Worm (Caenorhabditis elegans) whole organism, L4 larva: ENCODE measurements around the gene asah-2.

ENCODE experiments used
- F10B5.3 ChIP-seq: sonication (generic microtip); optimal IDR thresholded peaks from 2 replicates; lab custom pipeline; 2016; ENCODE audit warnings: mild to moderate bottlenecking, missing genetic modification characterization, missing compliant biosample characterization
- F37D6.2 ChIP-seq: sonication (generic microtip); optimal IDR thresholded peaks from 2 replicates; lab custom pipeline; 2016; ENCODE audit warnings: mild to moderate bottlenecking, missing genetic modification characterization, missing compliant biosample characterization
- T26A8.4 ChIP-seq: fragments of 200-800 bp; sonication (Bioruptor generic); IDR thresholded peaks from 2 replicates; pipeline ENCODE4 v1.3.6; 2022; ENCODE audit warnings: missing genetic modification characterization, missing compliant biosample characterization
- Y5F2A.4 ChIP-seq: fragments of 200-800 bp; sonication (Bioruptor generic); optimal IDR thresholded peaks from 2 replicates; lab custom pipeline; 2018; ENCODE audit warnings: mild to moderate bottlenecking, missing genetic modification characterization, missing compliant biosample characterization
- ZK337.2 ChIP-seq: fragments of 200-800 bp; sonication (Bioruptor generic); IDR thresholded peaks from 2 replicates; pipeline ENCODE4 v1.3.6; 2022; ENCODE audit warnings: missing genetic modification reagents, missing genetic modification characterization, missing compliant biosample characterization
- aha-1 ChIP-seq: fragments of 150-350 bp; peaks from one replicate; lab custom pipeline; 2014; ENCODE audit warnings: missing biosample characterization, missing genetic modification characterization
- ceh-20 ChIP-seq: fragments of 200-800 bp; sonication (Bioruptor generic); IDR thresholded peaks from 2 replicates; pipeline ENCODE4 v1.3.6; 2022; ENCODE audit warnings: missing genetic modification reagents, missing genetic modification characterization, missing compliant biosample characterization
- ces-1 ChIP-seq: fragments of 150-350 bp; sonication (generic microtip); optimal IDR thresholded peaks from 4 replicates; lab custom pipeline; 2014; ENCODE audit warnings: missing biosample characterization, missing genetic modification reagents, missing genetic modification characterization
- daf-16 ChIP-seq, 3 experiments: sonication (generic microtip); optimal IDR thresholded peaks; 2 replicates each; lab custom pipeline; 2016 to 2017; ENCODE audit warnings: missing genetic modification characterization in 3 of 3, missing genetic modification reagents in 3 of 3, mild to moderate bottlenecking in 2 of 3, missing compliant biosample characterization in 2 of 3, missing biosample characterization in 1 of 3, moderate library complexity in 1 of 3
- daf-19 ChIP-seq: fragments of 200-800 bp; sonication (Bioruptor generic); conservative IDR thresholded peaks from 2 replicates; pipeline ENCODE4 v1.3.6; 2022; ENCODE audit warnings: missing genetic modification characterization, missing compliant biosample characterization
- dmd-8 ChIP-seq: fragments of 200-800 bp; sonication (Bioruptor generic); IDR thresholded peaks from 2 replicates; pipeline ENCODE4 v1.3.6; 2022; ENCODE audit warnings: missing genetic modification characterization, missing compliant biosample characterization
- egl-27 ChIP-seq: sonication (generic microtip); optimal IDR thresholded peaks from 3 replicates; lab custom pipeline; 2017; ENCODE audit warnings: missing biosample characterization, missing genetic modification reagents, missing genetic modification characterization
- hif-1 ChIP-seq, 2 experiments: sonication (generic microtip); optimal IDR thresholded peaks; 2 replicates each; lab custom pipeline; 2016 to 2017; ENCODE audit warnings: missing compliant biosample characterization in 2 of 2, missing genetic modification characterization in 2 of 2, missing genetic modification reagents in 2 of 2, missing genotype in 2 of 2, mild to moderate bottlenecking in 1 of 2
- hlh-30 ChIP-seq: sonication (generic microtip); optimal IDR thresholded peaks from 2 replicates; lab custom pipeline; 2017; ENCODE audit warnings: antibody characterized with exemption, mild to moderate bottlenecking, missing genetic modification characterization, missing compliant biosample characterization; ENCODE audit not compliant: insufficient read depth
- jun-1 ChIP-seq: fragments of 150-350 bp; optimal IDR thresholded peaks from 2 replicates; lab custom pipeline; 2014; ENCODE audit warnings: missing biosample characterization, missing genetic modification reagents, missing genetic modification characterization
- lir-3 ChIP-seq: sonication (generic microtip); optimal IDR thresholded peaks from 2 replicates; lab custom pipeline; 2016; ENCODE audit warnings: mild to moderate bottlenecking, missing genetic modification characterization, missing compliant biosample characterization
- madf-9 ChIP-seq: fragments of 200-800 bp; sonication (Bioruptor generic); conservative IDR thresholded peaks from 2 replicates; pipeline ENCODE4 v1.3.6; 2022; ENCODE audit warnings: missing genetic modification reagents, missing genetic modification characterization, missing compliant biosample characterization
- mes-2 ChIP-seq: sonication (generic microtip); optimal IDR thresholded peaks from 2 replicates; lab custom pipeline; 2016; ENCODE audit warnings: missing genotype, mild to moderate bottlenecking, missing genetic modification characterization, missing compliant biosample characterization; ENCODE audit not compliant: poor library complexity, severe bottlenecking
- mxl-3 ChIP-seq: fragments of 200-800 bp; sonication (Bioruptor generic); optimal IDR thresholded peaks from 2 replicates; lab custom pipeline; 2018; ENCODE audit warnings: mild to moderate bottlenecking, missing genetic modification characterization, missing compliant biosample characterization
- nhr-102 ChIP-seq: sonication (generic microtip); optimal IDR thresholded peaks from 2 replicates; lab custom pipeline; 2016; ENCODE audit warnings: mild to moderate bottlenecking, missing genetic modification characterization, moderate library complexity, missing compliant biosample characterization
- nhr-11 ChIP-seq: fragments of 150-350 bp; optimal IDR thresholded peaks from 2 replicates; lab custom pipeline; 2014; ENCODE audit warnings: missing biosample characterization, missing genetic modification characterization
- nhr-28 ChIP-seq: fragments of 150-350 bp; optimal IDR thresholded peaks from 2 replicates; lab custom pipeline; 2014; ENCODE audit warnings: missing biosample characterization, missing genetic modification characterization
- nhr-41 ChIP-seq: fragments of 200-800 bp; sonication (Bioruptor generic); IDR thresholded peaks from 2 replicates; pipeline ENCODE4 v1.3.6; 2022; ENCODE audit warnings: missing genetic modification reagents, missing genetic modification characterization, missing compliant biosample characterization
- nhr-48 ChIP-seq: sonication (generic microtip); optimal IDR thresholded peaks from 2 replicates; lab custom pipeline; 2016; ENCODE audit warnings: mild to moderate bottlenecking, missing genetic modification characterization, missing compliant biosample characterization
- nhr-6 ChIP-seq: fragments of 150-350 bp; optimal IDR thresholded peaks from 2 replicates; lab custom pipeline; 2014; ENCODE audit warnings: missing biosample characterization, missing genetic modification characterization
- nhr-76 ChIP-seq: fragments of 150-350 bp; optimal IDR thresholded peaks from 2 replicates; lab custom pipeline; 2014; ENCODE audit warnings: missing biosample characterization, missing genetic modification characterization
- nhr-77 ChIP-seq: fragments of 150-350 bp; optimal IDR thresholded peaks from 2 replicates; lab custom pipeline; 2014; ENCODE audit warnings: missing biosample characterization, missing genetic modification characterization
- php-3 ChIP-seq: fragments of 200-800 bp; sonication (Bioruptor generic); IDR thresholded peaks from 2 replicates; pipeline ENCODE4 v1.3.6; 2022; ENCODE audit warnings: missing genetic modification reagents, missing genetic modification characterization, missing compliant biosample characterization
- pqm-1 ChIP-seq: sonication (generic microtip); optimal IDR thresholded peaks from 2 replicates; lab custom pipeline; 2017; ENCODE audit warnings: missing biosample characterization, missing genetic modification characterization
- saeg-2 ChIP-seq: fragments of 200-800 bp; sonication (Bioruptor generic); IDR thresholded peaks from 2 replicates; pipeline ENCODE4 v1.3.6; 2022; ENCODE audit warnings: missing genetic modification reagents, missing genetic modification characterization, missing compliant biosample characterization
- set-16 ChIP-seq: fragments of 200-800 bp; sonication (Bioruptor generic); IDR thresholded peaks from 2 replicates; pipeline ENCODE4 v1.3.6; 2022; ENCODE audit warnings: missing genetic modification reagents, missing genetic modification characterization, missing compliant biosample characterization
- snpc-4 ChIP-seq: fragments of 150-350 bp; optimal IDR thresholded peaks from 2 replicates; lab custom pipeline; 2014; ENCODE audit warnings: missing biosample characterization, missing genetic modification characterization
- unc-62 ChIP-seq, 3 experiments: fragments of 150-350 bp in 1 of 3; sonication (generic microtip); optimal IDR thresholded peaks in 2 of 3; peaks in 1 of 3; 1 replicate in 1 of 3; 2 replicates in 2 of 3; lab custom pipeline; 2014 to 2017; ENCODE audit warnings: missing biosample characterization in 3 of 3, missing genetic modification characterization in 3 of 3, missing genetic modification reagents in 3 of 3, missing genotype in 1 of 3
- zip-2 ChIP-seq: fragments of 150-350 bp; optimal IDR thresholded peaks from 2 replicates; lab custom pipeline; 2014; ENCODE audit warnings: missing biosample characterization, missing genetic modification characterization
- ztf-11 ChIP-seq: fragments of 150-350 bp; optimal IDR thresholded peaks from 2 replicates; lab custom pipeline; 2014; ENCODE audit warnings: missing biosample characterization, missing genetic modification characterization
- ztf-7 ChIP-seq: fragments of 150-350 bp; optimal IDR thresholded peaks from 2 replicates; lab custom pipeline; 2014; ENCODE audit warnings: missing biosample characterization, missing genetic modification characterization

asah-2 gene

DNA sequence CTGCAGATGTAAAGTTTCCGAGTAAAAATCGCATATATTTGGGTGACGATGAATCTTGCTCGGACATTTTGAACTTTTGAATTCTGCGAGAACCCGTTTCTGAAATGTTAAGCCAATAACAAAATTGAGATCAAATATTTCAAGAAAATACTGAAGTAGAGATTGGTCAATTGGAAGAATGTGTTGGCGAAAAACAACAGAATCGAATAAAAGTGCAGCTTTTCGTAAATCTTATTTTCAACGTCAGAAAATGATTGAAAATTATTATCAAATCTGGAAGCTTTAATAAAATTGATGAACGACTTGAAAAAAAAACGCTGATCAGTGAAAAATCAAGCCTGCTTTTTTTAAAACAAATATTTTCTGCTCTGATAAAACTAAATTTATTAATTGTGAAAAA is 12.0 kb upstream of the asah-2 start, which contains the start of gene F27E5.8:
Gene F27E5.8 (minus strand): TSS at position 101 of the 400 bp plus-strand sequence.
- TF ChIP-seq mxl-3 (GFP tag; lab: Kevin White, UChicago) = no peak
- TF ChIP-seq dmd-8 (GFP tag; lab: Robert Waterston, UW) = no peak
- no peak for TF ChIP-seq daf-16 (GFP tag; optimal IDR thresholded peaks at IDR 0.05; lab: Kevin White, UChicago)
- TF ChIP-seq daf-16 (tag; optimal IDR thresholded peaks at IDR 0.05; lab: Kevin White, UChicago) = no peak

DNA sequence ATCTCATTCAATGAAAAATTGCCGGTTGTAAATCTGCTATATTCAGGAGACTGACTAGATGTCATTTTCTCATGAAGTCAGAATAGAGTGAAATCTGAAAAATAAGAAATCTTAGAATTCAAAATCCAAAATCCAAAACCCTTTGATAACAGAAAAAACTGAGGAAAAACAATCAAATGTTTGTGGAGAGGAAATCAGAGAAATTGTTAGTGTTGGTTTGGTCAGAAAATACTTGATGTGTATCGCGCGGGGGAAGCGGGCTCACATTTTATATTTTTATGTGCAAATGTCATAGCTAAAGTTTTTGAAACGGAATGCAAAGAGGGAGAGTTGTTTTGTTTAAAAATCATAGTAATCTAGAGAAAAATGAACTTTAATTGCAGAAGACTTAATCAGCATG is 7.6 kb upstream of the asah-2 start, which contains the start of gene F27E5.5:
Gene F27E5.5 (minus strand): TSS at position 101 of the 400 bp plus-strand sequence.
- TF ChIP-seq ZK337.2 (GFP tag; lab: Robert Waterston, UW) (no peak), set-16 (no peak), nhr-6 (tag; lab: Kevin White, UChicago) (no peak), nhr-102 (no peak), jun-1 (tag; lab: Kevin White, UChicago) (no peak), mes-2 (tag; lab: Kevin White, UChicago) (no peak), nhr-28 (tag; lab: Kevin White, UChicago) (no peak), ces-1 (GFP tag; lab: Kevin White, UChicago) (no peak), F10B5.3 (no peak), snpc-4 (tag; lab: Kevin White, UChicago) (no peak), daf-19 (no peak)

DNA sequence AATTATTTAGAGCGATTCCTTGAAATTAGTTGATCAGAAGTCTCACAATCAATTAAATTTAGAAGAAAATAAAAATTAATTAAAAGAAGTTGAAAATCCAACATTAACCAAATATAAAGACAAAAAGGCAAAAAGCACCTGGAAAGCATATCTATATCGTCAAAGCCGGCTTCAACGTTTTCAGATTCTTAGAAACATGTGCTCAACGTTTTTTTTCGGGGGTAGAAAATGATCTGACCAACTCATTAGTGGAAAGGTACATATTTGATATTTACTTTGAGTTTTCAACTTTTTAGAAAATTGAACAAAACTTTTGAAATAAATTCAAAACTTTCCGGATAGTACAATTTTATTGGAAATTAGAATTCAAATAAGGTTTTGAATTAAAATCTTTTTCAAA is 6.6 kb upstream of the asah-2 start:
- TF ChIP-seq nhr-11 (tag; lab: Kevin White, UChicago) (peak; percentile 26), ztf-7 (tag; lab: Kevin White, UChicago) (no peak), hif-1 (tag; optimal IDR thresholded peaks at IDR 0.05; lab: Kevin White, UChicago) (no peak), aha-1 (peak; percentile 76), snpc-4 (tag; lab: Kevin White, UChicago) (no peak)
- TF ChIP-seq, all 104 proteins: peak for 2

DNA sequence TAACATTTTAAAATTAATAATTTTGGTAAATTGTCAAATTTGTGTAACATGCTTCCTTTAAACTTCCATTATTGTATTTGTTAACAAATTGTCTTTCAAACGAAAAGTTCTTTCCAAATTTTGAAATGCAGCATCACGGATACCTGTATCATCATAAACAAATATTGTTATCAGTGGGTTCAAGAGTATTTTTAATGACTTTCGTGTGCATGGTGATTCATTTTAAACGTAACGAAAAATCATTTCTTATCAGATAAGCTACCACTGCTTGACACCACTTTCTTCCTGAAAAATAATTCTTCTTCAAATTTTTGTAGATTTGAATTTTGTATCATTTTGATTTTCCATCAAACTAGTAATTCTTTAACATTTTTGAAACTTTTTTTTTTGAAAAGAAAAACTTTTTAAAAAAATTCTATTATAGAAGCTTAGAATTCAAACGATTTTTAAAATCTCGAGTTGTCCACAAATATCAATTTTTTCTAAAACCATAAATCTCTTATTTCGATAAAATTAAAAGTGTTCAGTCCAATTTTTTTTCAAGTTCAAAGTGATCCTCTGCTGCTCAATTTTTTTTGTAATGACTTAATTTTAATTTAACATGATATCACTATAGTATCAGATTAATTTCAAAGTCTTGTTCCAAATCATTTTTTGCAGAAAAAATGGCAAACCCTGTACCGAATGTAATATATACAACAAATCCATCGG is 5.0 kb upstream of the asah-2 start, which contains the start of gene F27E5.9:
Gene F27E5.9 (plus strand): TSS at position 661 of the 711 bp plus-strand sequence.
- no peak for TF ChIP-seq daf-16 (GFP tag; optimal IDR thresholded peaks at IDR 0.05; lab: Kevin White, UChicago)
- peak; percentile 85 for TF ChIP-seq daf-16 (tag; optimal IDR thresholded peaks at IDR 0.05; lab: Kevin White, UChicago)
- peak; percentile 52 for TF ChIP-seq nhr-77 (tag; lab: Kevin White, UChicago)
- TF ChIP-seq saeg-2 = no peak
- TF ChIP-seq pqm-1 (tag; lab: Kevin White, UChicago) = peak; percentile 99
- peak; percentile 30 for TF ChIP-seq ztf-7 (tag; lab: Kevin White, UChicago)
- TF ChIP-seq lir-3 = no peak
- TF ChIP-seq nhr-41 (GFP tag; lab: Robert Waterston, UW) = peak; percentile 56; the same call in 1 of the 2 replicates
- TF ChIP-seq nhr-28 (tag; lab: Kevin White, UChicago) = peak; percentile 85
- TF ChIP-seq ZK337.2 (GFP tag; lab: Robert Waterston, UW) = no peak
- no peak for TF ChIP-seq ceh-20 (GFP tag; lab: Robert Waterston, UW)
- no peak for TF ChIP-seq madf-9 (GFP tag; lab: Robert Waterston, UW)
- TF ChIP-seq, all 104 proteins: peak for 6

DNA sequence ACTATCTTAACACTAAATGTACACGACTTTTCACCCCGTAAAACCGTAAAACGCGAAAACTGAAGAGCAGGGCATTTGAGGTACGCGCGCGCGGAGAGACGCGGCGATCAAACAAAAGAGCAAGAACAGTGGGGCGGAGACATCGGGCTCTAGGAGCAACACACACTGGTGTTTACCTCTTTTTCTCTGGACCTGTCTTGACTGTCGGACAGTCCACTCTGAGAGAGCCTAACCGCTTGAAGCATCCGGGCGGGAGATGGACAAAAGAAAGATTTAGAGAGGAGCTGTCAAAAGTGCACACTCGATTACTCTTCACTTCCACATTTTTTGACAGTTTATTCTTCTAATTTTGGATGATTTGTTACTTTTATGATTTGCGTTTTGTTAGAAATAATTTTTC is 2.6 kb upstream of the asah-2 start:
- TF ChIP-seq aha-1 = peak; percentile 73
- TF ChIP-seq nhr-76 = no peak
- TF ChIP-seq unc-62 (GFP tag; optimal IDR thresholded peaks at IDR 0.05 in 1 of 2; lab: Kevin White, UChicago) = peak in 1 of 2 experiments; percentile 76
- TF ChIP-seq unc-62 (tag; optimal IDR thresholded peaks at IDR 0.05; lab: Kevin White, UChicago) = no peak
- TF ChIP-seq hlh-30 (tag; lab: Kevin White, UChicago) = no peak
- TF ChIP-seq, all 104 proteins: peak for 2

DNA sequence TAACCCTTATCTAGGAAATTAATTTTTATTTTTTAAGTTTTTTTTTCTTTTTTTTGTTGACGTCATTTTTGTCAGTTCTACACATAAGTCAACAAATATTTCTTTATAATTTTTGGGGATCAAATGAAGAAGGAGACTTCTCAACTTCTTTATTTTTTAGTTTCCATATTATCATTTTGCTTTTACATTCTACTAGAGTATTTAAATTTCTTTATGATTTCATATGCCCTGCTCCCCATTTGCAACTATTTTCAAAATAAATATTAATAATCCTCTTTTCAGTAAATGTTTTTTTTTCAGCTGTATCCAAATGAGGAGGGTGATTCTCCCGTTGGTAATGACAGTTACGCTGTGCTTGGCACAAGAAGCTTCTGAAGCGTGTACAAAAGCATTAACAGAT is 2.0 kb upstream of the asah-2 start, which contains the start of gene phg-1:
Gene phg-1 (plus strand): TSS at position 301 of the 400 bp plus-strand sequence.
- no peak for TF ChIP-seq T26A8.4 (GFP tag; lab: Robert Waterston, UW)
- TF ChIP-seq ztf-11 (tag; lab: Kevin White, UChicago) = no peak
- no peak for TF ChIP-seq hif-1 (tag; optimal IDR thresholded peaks at IDR 0.05; lab: Kevin White, UChicago)
- no peak for TF ChIP-seq F37D6.2
- no peak for TF ChIP-seq F10B5.3
- TF ChIP-seq nhr-48 (tag; lab: Kevin White, UChicago) = no peak
- no peak for TF ChIP-seq zip-2 (tag; lab: Kevin White, UChicago)
- no peak for TF ChIP-seq php-3 (GFP tag; lab: Robert Waterston, UW)
- no peak for TF ChIP-seq Y5F2A.4 (GFP tag; lab: Kevin White, UChicago)
- no peak for TF ChIP-seq egl-27
